Worm (Caenorhabditis elegans) whole organism, young adult: ENCODE measurements around the gene ZK1098.9.

Experiments
- B0035.1 ChIP-seq: sonication (generic microtip); optimal IDR thresholded peaks from 2 replicates; lab custom pipeline; 2016; ENCODE audit warnings: missing genetic modification characterization, mild to moderate bottlenecking, missing compliant biosample characterization, missing genotype, missing genetic modification reagents
- D2030.7 ChIP-seq: fragments of 200-800 bp; sonication (Bioruptor generic); IDR thresholded peaks from 2 replicates; pipeline ENCODE4 v1.3.6; 2022; ENCODE audit warnings: missing genetic modification reagents, missing genetic modification characterization, missing compliant biosample characterization
- F22D6.2 ChIP-seq: sonication (generic microtip); optimal IDR thresholded peaks from 2 replicates; lab custom pipeline; 2016; ENCODE audit warnings: mild to moderate bottlenecking, missing genetic modification characterization, missing compliant biosample characterization
- F39B2.1 ChIP-seq: fragments of 200-800 bp; sonication (Bioruptor generic); IDR thresholded peaks from 2 replicates; pipeline ENCODE4 v1.3.6; 2022; ENCODE audit warnings: missing genetic modification reagents, missing genetic modification characterization, missing compliant biosample characterization
- F49E8.2 ChIP-seq: sonication (generic microtip); optimal IDR thresholded peaks from 3 replicates; lab custom pipeline; 2017; ENCODE audit warnings: missing genetic modification characterization, mild to moderate bottlenecking, missing compliant biosample characterization, antibody characterized with exemption, moderate library complexity; ENCODE audit not compliant: insufficient read depth
- F57A8.1 ChIP-seq: fragments of 200-800 bp; sonication (Bioruptor generic); optimal IDR thresholded peaks from 2 replicates; lab custom pipeline; 2018; ENCODE audit warnings: mild to moderate bottlenecking, missing genetic modification characterization, moderate library complexity, missing compliant biosample characterization
- K11D2.4 ChIP-seq: fragments of 200-800 bp; sonication (Bioruptor generic); IDR thresholded peaks from 2 replicates; pipeline ENCODE4 v1.3.6; 2022; ENCODE audit warnings: missing genetic modification reagents, missing genetic modification characterization, missing compliant biosample characterization
- T07F8.4 ChIP-seq: sonication (generic microtip); optimal IDR thresholded peaks from 2 replicates; lab custom pipeline; 2016; ENCODE audit warnings: mild to moderate bottlenecking, missing genetic modification characterization, moderate library complexity, missing compliant biosample characterization
- T26A5.8 ChIP-seq: sonication (generic microtip); optimal IDR thresholded peaks from 2 replicates; lab custom pipeline; 2016; ENCODE audit warnings: missing genetic modification characterization, missing compliant biosample characterization
- Y95B8A.8 ChIP-seq: fragments of 200-800 bp; sonication (Bioruptor generic); IDR thresholded peaks from 2 replicates; pipeline ENCODE4 v1.3.6; 2022; ENCODE audit warnings: missing genetic modification reagents, missing genetic modification characterization, missing compliant biosample characterization
- ZK185.1 ChIP-seq: sonication (generic microtip); optimal IDR thresholded peaks from 2 replicates; lab custom pipeline; 2016; ENCODE audit warnings: mild to moderate bottlenecking, missing genetic modification characterization, missing compliant biosample characterization; ENCODE audit not compliant: poor library complexity, severe bottlenecking
- ama-1 ChIP-seq, 3 experiments: fragments of 150-350 bp in 1 of 3; sonication (generic microtip) in 2 of 3; optimal IDR thresholded peaks; 2 replicates each; lab custom pipeline; 2014 to 2018; ENCODE audit warnings: missing biosample characterization in 2 of 3, missing genetic modification characterization in 2 of 3, missing genetic modification reagents in 2 of 3
- attf-6 ChIP-seq: fragments of 200-800 bp; sonication (Bioruptor generic); IDR thresholded peaks from 2 replicates; pipeline ENCODE4 v1.3.6; 2022; ENCODE audit warnings: missing genetic modification reagents, missing genetic modification characterization, missing compliant biosample characterization
- ccch-3 ChIP-seq: fragments of 200-800 bp; sonication (Bioruptor generic); optimal IDR thresholded peaks from 2 replicates; lab custom pipeline; 2018; ENCODE audit warnings: mild to moderate bottlenecking, missing genetic modification characterization, missing compliant biosample characterization
- ceh-58 ChIP-seq: fragments of 200-800 bp; sonication (Bioruptor generic); IDR thresholded peaks from 2 replicates; pipeline ENCODE4 v1.3.6; 2022; ENCODE audit warnings: missing genetic modification characterization, missing compliant biosample characterization
- efl-1 ChIP-seq: fragments of 150-350 bp; optimal IDR thresholded peaks from 2 replicates; lab custom pipeline; 2014; ENCODE audit warnings: missing biosample characterization, missing genetic modification reagents, missing genetic modification characterization
- egl-18 ChIP-seq: fragments of 200-800 bp; sonication (Bioruptor generic); IDR thresholded peaks from 2 replicates; pipeline ENCODE4 v1.3.6; 2022; ENCODE audit warnings: missing genetic modification reagents, missing genetic modification characterization, missing compliant biosample characterization
- fkh-3 ChIP-seq: sonication (generic microtip); optimal IDR thresholded peaks from 2 replicates; lab custom pipeline; 2016; ENCODE audit warnings: mild to moderate bottlenecking, missing genetic modification characterization, missing compliant biosample characterization
- him-1 ChIP-seq: sonication (generic microtip); optimal IDR thresholded peaks from 2 replicates; lab custom pipeline; 2016; ENCODE audit warnings: missing genotype, missing genetic modification reagents, missing genetic modification characterization, missing compliant biosample characterization
- hlh-12 ChIP-seq: sonication (generic microtip); optimal IDR thresholded peaks from 2 replicates; lab custom pipeline; 2016; ENCODE audit warnings: missing genetic modification characterization, missing compliant biosample characterization
- hlh-26 ChIP-seq: fragments of 200-800 bp; sonication (Bioruptor generic); conservative IDR thresholded peaks from 2 replicates; pipeline ENCODE4 v1.3.6; 2022; ENCODE audit warnings: missing genetic modification reagents, missing genetic modification characterization, missing compliant biosample characterization
- hmg-20 ChIP-seq: fragments of 200-800 bp; sonication (Bioruptor generic); IDR thresholded peaks from 2 replicates; pipeline ENCODE4 v1.3.6; 2022; ENCODE audit warnings: missing genetic modification reagents, missing genetic modification characterization, missing compliant biosample characterization
- hrde-1 ChIP-seq: sonication (generic microtip); optimal IDR thresholded peaks from 2 replicates; lab custom pipeline; 2016; ENCODE audit warnings: missing genetic modification characterization, mild to moderate bottlenecking, missing compliant biosample characterization, moderate library complexity, missing genotype, missing genetic modification reagents, borderline replicate concordance
- lin-40 ChIP-seq: sonication (generic microtip); optimal IDR thresholded peaks from 2 replicates; lab custom pipeline; 2016; ENCODE audit warnings: missing genetic modification characterization, mild to moderate bottlenecking, missing compliant biosample characterization, missing genotype, missing genetic modification reagents
- lsl-1 ChIP-seq: fragments of 200-800 bp; sonication (Bioruptor generic); optimal IDR thresholded peaks from 2 replicates; lab custom pipeline; 2018; ENCODE audit warnings: mild to moderate bottlenecking, missing genetic modification characterization, moderate library complexity, missing compliant biosample characterization
- lsy-27 ChIP-seq: sonication (generic microtip); optimal IDR thresholded peaks from 2 replicates; lab custom pipeline; 2017; ENCODE audit warnings: missing genetic modification characterization, mild to moderate bottlenecking, missing compliant biosample characterization, antibody characterized with exemption, missing genotype, borderline replicate concordance; ENCODE audit not compliant: insufficient read depth
- madf-6 ChIP-seq: fragments of 200-800 bp; sonication (Bioruptor generic); IDR thresholded peaks from 2 replicates; pipeline ENCODE4 v1.3.6; 2022; ENCODE audit warnings: missing genetic modification reagents, missing genetic modification characterization, missing compliant biosample characterization
- nfya-1 ChIP-seq: sonication (generic microtip); optimal IDR thresholded peaks from 2 replicates; lab custom pipeline; 2017; ENCODE audit warnings: antibody characterized with exemption, missing compliant biosample characterization, missing genetic modification characterization, borderline replicate concordance; ENCODE audit not compliant: insufficient read depth
- nfya-2 ChIP-seq: fragments of 200-800 bp; sonication (Bioruptor generic); IDR thresholded peaks from 2 replicates; pipeline ENCODE4 v1.3.6; 2022; ENCODE audit warnings: missing genetic modification reagents, missing genetic modification characterization, missing compliant biosample characterization
- nhr-80 ChIP-seq: sonication (generic microtip); optimal IDR thresholded peaks from 2 replicates; lab custom pipeline; 2016; ENCODE audit warnings: missing genetic modification characterization, missing compliant biosample characterization
- nhr-90 ChIP-seq: sonication (generic microtip); optimal IDR thresholded peaks from 2 replicates; lab custom pipeline; 2016; ENCODE audit warnings: missing genotype, mild to moderate bottlenecking, missing genetic modification characterization, missing compliant biosample characterization
- pha-4 ChIP-seq: fragments of 150-350 bp; sonication (generic microtip); optimal IDR thresholded peaks from 2 replicates; lab custom pipeline; 2014; ENCODE audit warnings: missing biosample characterization, missing genetic modification reagents, missing genetic modification characterization
- repo-1 ChIP-seq: sonication (generic microtip); optimal IDR thresholded peaks from 2 replicates; lab custom pipeline; 2017; ENCODE audit warnings: mild to moderate bottlenecking, missing genetic modification characterization, missing compliant biosample characterization
- sptf-2 ChIP-seq: fragments of 200-800 bp; sonication (Bioruptor generic); optimal IDR thresholded peaks from 2 replicates; lab custom pipeline; 2018; ENCODE audit warnings: mild to moderate bottlenecking, missing genetic modification characterization, missing compliant biosample characterization
- tbp1 ChIP-seq: fragments of 200-800 bp; sonication (Bioruptor generic); optimal IDR thresholded peaks from 2 replicates; lab custom pipeline; 2018; ENCODE audit warnings: mild to moderate bottlenecking, missing genetic modification characterization, missing compliant biosample characterization
- tbx-9 ChIP-seq: sonication (generic microtip); optimal IDR thresholded peaks from 2 replicates; lab custom pipeline; 2016; ENCODE audit warnings: borderline replicate concordance, missing genetic modification characterization, inconsistent platforms, missing compliant biosample characterization
- tlf-1 ChIP-seq: fragments of 200-800 bp; sonication (Bioruptor generic); optimal IDR thresholded peaks from 2 replicates; lab custom pipeline; 2018; ENCODE audit warnings: mild to moderate bottlenecking, missing genetic modification characterization, missing compliant biosample characterization
- xnd-1 ChIP-seq: sonication (generic microtip); optimal IDR thresholded peaks from 2 replicates; lab custom pipeline; 2016; ENCODE audit warnings: missing genotype, missing genetic modification reagents, missing genetic modification characterization, missing compliant biosample characterization
- zfh-2 ChIP-seq: fragments of 200-800 bp; sonication (Bioruptor generic); conservative IDR thresholded peaks from 2 replicates; pipeline ENCODE4 v1.3.6; 2022; ENCODE audit warnings: missing genetic modification reagents, missing genetic modification characterization, missing compliant biosample characterization
- zim-3 ChIP-seq: sonication (generic microtip); optimal IDR thresholded peaks from 2 replicates; lab custom pipeline; 2017; ENCODE audit warnings: mild to moderate bottlenecking, missing genetic modification characterization, moderate library complexity, missing compliant biosample characterization
- ztf-22 ChIP-seq: fragments of 200-800 bp; sonication (Bioruptor generic); optimal IDR thresholded peaks from 2 replicates; lab custom pipeline; 2018; ENCODE audit warnings: mild to moderate bottlenecking, missing genetic modification characterization, moderate library complexity, missing compliant biosample characterization
- ztf-25 ChIP-seq: fragments of 200-800 bp; sonication (Bioruptor generic); IDR thresholded peaks from 2 replicates; pipeline ENCODE4 v1.3.6; 2022; ENCODE audit warnings: missing genetic modification reagents, missing genetic modification characterization, missing compliant biosample characterization
- ztf-28 ChIP-seq: fragments of 200-800 bp; sonication (Bioruptor generic); IDR thresholded peaks from 2 replicates; pipeline ENCODE4 v1.3.6; 2022; ENCODE audit warnings: missing genetic modification reagents, missing genetic modification characterization, missing compliant biosample characterization
- ztf-6 ChIP-seq: fragments of 200-800 bp; sonication (Bioruptor generic); IDR thresholded peaks from 2 replicates; pipeline ENCODE4 v1.3.6; 2022; ENCODE audit warnings: missing genetic modification reagents, missing genetic modification characterization, missing compliant biosample characterization

Gene ZK1098.9

ce11 chrIII:9556300-9556699, 12.1 kb downstream of the ZK1098.9 start, which contains the start of gene ZK1098.11:
ZK1098.11 (plus strand) TSS chrIII:9556600.
- TF ChIP-seq lin-40 (tag; lab: Kevin White, UChicago) (no peak), tbp1 (GFP tag; lab: Kevin White, UChicago) (no peak), egl-18 (GFP tag; lab: Robert Waterston, UW) (no peak), F39B2.1 (GFP tag; lab: Robert Waterston, UW) (no peak), sptf-2 (GFP tag; lab: Kevin White, UChicago) (no peak), ztf-25 (GFP tag; lab: Robert Waterston, UW) (no peak), efl-1 (GFP tag; lab: Kevin White, UChicago) (no peak), ccch-3 (GFP tag; lab: Kevin White, UChicago) (no peak), nhr-80 (no peak), ZK185.1 (no peak), Y95B8A.8 (no peak), ama-1 (optimal IDR thresholded peaks at IDR 0.05; lab: Kevin White, UChicago) (no peak), ama-1 (GFP tag; optimal IDR thresholded peaks at IDR 0.05; lab: Kevin White, UChicago) (no peak), nhr-90 (no peak), lsl-1 (no peak), hlh-12 (no peak), F22D6.2 (tag; lab: Kevin White, UChicago) (no peak)

ce11 chrIII:9558463-9558862, 14.2 kb downstream of the ZK1098.9 start, which contains the start of gene C48B4.6:
C48B4.6 (minus strand) TSS chrIII:9558563.
- TF ChIP-seq nhr-90 (no peak), xnd-1 (tag; lab: Kevin White, UChicago) (no peak), fkh-3 (tag; lab: Kevin White, UChicago) (no peak), D2030.7 (GFP tag; lab: Robert Waterston, UW) (no peak), hmg-20 (no peak), pha-4 (tag; lab: Kevin White, UChicago) (no peak), T07F8.4 (tag; lab: Kevin White, UChicago) (no peak), repo-1 (tag; lab: Kevin White, UChicago) (no peak), ztf-6 (GFP tag; lab: Robert Waterston, UW) (no peak), F49E8.2 (tag; lab: Kevin White, UChicago) (no peak), ceh-58 (GFP tag; lab: Robert Waterston, UW) (no peak), T26A5.8 (tag; lab: Kevin White, UChicago) (no peak), efl-1 (GFP tag; lab: Kevin White, UChicago) (no peak), Y95B8A.8 (no peak), tbx-9 (tag; lab: Kevin White, UChicago) (no peak), K11D2.4 (GFP tag; lab: Robert Waterston, UW) (no peak)

DNA sequence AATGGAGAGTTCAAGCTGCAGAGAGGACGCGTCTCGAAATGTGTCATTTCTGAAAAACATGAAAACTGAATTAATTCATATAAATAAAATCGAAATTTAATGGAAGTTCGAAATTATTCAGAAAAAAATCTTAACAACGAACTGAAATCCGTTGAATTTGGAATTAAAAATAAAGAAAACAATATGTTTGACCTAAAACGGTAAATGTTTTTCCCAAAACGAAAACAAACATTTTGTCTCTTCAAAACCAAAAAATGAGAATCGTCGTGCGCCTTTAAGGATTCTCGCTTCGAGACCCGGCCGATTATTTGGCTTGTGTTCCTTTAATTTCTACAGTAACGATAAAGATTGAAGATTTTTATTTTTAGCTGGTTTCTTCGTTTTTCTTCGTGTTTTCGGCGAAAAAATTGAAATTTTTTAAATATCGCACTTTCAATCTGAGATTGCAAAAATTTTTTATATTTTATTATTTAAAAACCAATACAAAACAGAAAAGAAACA, 15.2 kb downstream of the ZK1098.9 start, which contains the start of gene C48B4.7:
TSS of gene C48B4.7 (minus strand) at position 51 of the 501 bp plus-strand sequence.
- TF ChIP-seq D2030.7 (GFP tag; lab: Robert Waterston, UW) (no peak; the same call in 1 of the 2 replicates), lsy-27 (tag; lab: Kevin White, UChicago) (no peak), him-1 (tag; lab: Kevin White, UChicago) (peak; percentile 64), F22D6.2 (tag; lab: Kevin White, UChicago) (no peak), T26A5.8 (tag; lab: Kevin White, UChicago) (no peak), madf-6 (peak; percentile 90), tlf-1 (GFP tag; lab: Kevin White, UChicago) (no peak), B0035.1 (tag; lab: Kevin White, UChicago) (no peak), tbx-9 (tag; lab: Kevin White, UChicago) (no peak), attf-6 (no peak), zfh-2 (no peak), F57A8.1 (no peak), ztf-28 (GFP tag; lab: Robert Waterston, UW) (no peak), hrde-1 (no peak), lsl-1 (peak; percentile 87), K11D2.4 (GFP tag; lab: Robert Waterston, UW) (no peak), zim-3 (no peak), hlh-26 (GFP tag; lab: Robert Waterston, UW) (no peak), nfya-2 (no peak), ztf-22 (GFP tag; lab: Kevin White, UChicago) (no peak), nfya-1 (no peak)
